Fruit fly (Drosophila melanogaster) whole organism, prepupa: ENCODE results near the gene mtm.

ENCODE experiments used
- Blimp-1 ChIP-seq: fragments of 200-800 bp; sonication (Bioruptor generic); optimal IDR thresholded peaks from 3 replicates; lab custom pipeline; 2017; ENCODE audit warnings: missing biosample characterization, missing genetic modification characterization, mild to moderate bottlenecking, moderate library complexity, missing genetic modification reagents
- CG10631 ChIP-seq: fragments of 200-800 bp; sonication (Bioruptor generic); optimal IDR thresholded peaks from 2 replicates; lab custom pipeline; 2016; ENCODE audit warnings: missing biosample characterization, missing genetic modification characterization
- CG10669 ChIP-seq: fragments of 200-800 bp; sonication (Bioruptor generic); optimal IDR thresholded peaks from 3 replicates; lab custom pipeline; 2018; ENCODE audit warnings: missing biosample characterization, mild to moderate bottlenecking, missing genetic modification characterization, moderate library complexity
- CG15336 ChIP-seq: fragments of 200-800 bp; sonication (Bioruptor generic); IDR thresholded peaks from 2 replicates; pipeline ENCODE4 v1.3.6; 2022; ENCODE audit warnings: missing biosample characterization, missing genetic modification characterization
- CG1621 ChIP-seq: fragments of 200-800 bp; sonication (Bioruptor generic); optimal IDR thresholded peaks from 3 replicates; lab custom pipeline; 2018; ENCODE audit warnings: missing biosample characterization, mild to moderate bottlenecking, missing genetic modification characterization
- CG16779 ChIP-seq: fragments of 200-800 bp; sonication (Bioruptor generic); optimal IDR thresholded peaks from 3 replicates; lab custom pipeline; 2017; ENCODE audit warnings: missing biosample characterization, mild to moderate bottlenecking, missing genetic modification characterization
- CG31627 ChIP-seq: fragments of 200-800 bp; sonication (Bioruptor generic); optimal IDR thresholded peaks from 3 replicates; lab custom pipeline; 2016; ENCODE audit warnings: missing biosample characterization, missing genetic modification characterization
- CG3919 ChIP-seq: fragments of 200-800 bp; sonication (Bioruptor generic); optimal IDR thresholded peaks from 3 replicates; lab custom pipeline; 2016; ENCODE audit warnings: missing biosample characterization, missing genetic modification characterization
- CG6163 ChIP-seq: fragments of 200-800 bp; sonication (Bioruptor generic); IDR thresholded peaks from 3 replicates; pipeline ENCODE4 v1.3.6; 2022; ENCODE audit warnings: missing biosample characterization, missing genetic modification characterization
- CG6276 ChIP-seq: fragments of 200-800 bp; sonication (Bioruptor generic); optimal IDR thresholded peaks from 2 replicates; lab custom pipeline; 2017; ENCODE audit warnings: missing biosample characterization, mild to moderate bottlenecking, missing genetic modification characterization
- CG6792 ChIP-seq: fragments of 200-800 bp; sonication (Bioruptor generic); optimal IDR thresholded peaks from 3 replicates; lab custom pipeline; 2016; ENCODE audit warnings: missing biosample characterization, missing genetic modification characterization
- CG6808 ChIP-seq: fragments of 200-800 bp; sonication (Bioruptor generic); optimal IDR thresholded peaks from 3 replicates; lab custom pipeline; 2017; ENCODE audit warnings: missing biosample characterization, missing genetic modification characterization, mild to moderate bottlenecking, moderate library complexity, missing genetic modification reagents
- CG6854 ChIP-seq: fragments of 200-800 bp; sonication (Bioruptor generic); optimal IDR thresholded peaks from 2 replicates; lab custom pipeline; 2017; ENCODE audit warnings: missing biosample characterization, mild to moderate bottlenecking, missing genetic modification characterization
- CG8119 ChIP-seq: fragments of 200-800 bp; sonication (Bioruptor generic); IDR thresholded peaks from 3 replicates; pipeline ENCODE4 v1.3.6; 2022; ENCODE audit warnings: missing biosample characterization, missing genetic modification characterization
- CG8632 ChIP-seq: fragments of 200-800 bp; sonication (Bioruptor generic); optimal IDR thresholded peaks from 3 replicates; lab custom pipeline; 2016; ENCODE audit warnings: missing biosample characterization, missing genetic modification characterization
- CG9139 ChIP-seq: fragments of 200-800 bp; sonication (Bioruptor generic); optimal IDR thresholded peaks from 3 replicates; lab custom pipeline; 2017; ENCODE audit warnings: missing biosample characterization, mild to moderate bottlenecking, missing genetic modification characterization
- Eip78C ChIP-seq: fragments of 200-800 bp; sonication (Bioruptor generic); peaks from one replicate; lab custom pipeline; 2016; ENCODE audit warnings: missing biosample characterization, missing genetic modification characterization
- Ets96B ChIP-seq: fragments of 200-800 bp; optimal IDR thresholded peaks from 2 replicates; lab custom pipeline; 2019; ENCODE audit warnings: missing biosample characterization, mild to moderate bottlenecking, missing genetic modification characterization, moderate library complexity
- Hr38 ChIP-seq: sonication (Bioruptor generic); optimal IDR thresholded peaks from 2 replicates; lab custom pipeline; 2016; ENCODE audit warnings: missing biosample characterization, missing genetic modification characterization
- Hr4 ChIP-seq: fragments of 200-800 bp; sonication (Bioruptor generic); optimal IDR thresholded peaks from 3 replicates; lab custom pipeline; 2016; ENCODE audit warnings: missing biosample characterization, missing genetic modification characterization
- Met ChIP-seq: fragments of 200-800 bp; sonication (Bioruptor generic); optimal IDR thresholded peaks from 3 replicates; lab custom pipeline; 2016; ENCODE audit warnings: missing biosample characterization, missing genetic modification characterization
- Sox102F ChIP-seq: fragments of 200-800 bp; sonication (Bioruptor generic); optimal IDR thresholded peaks from 2 replicates; lab custom pipeline; 2016; ENCODE audit warnings: missing biosample characterization, mild to moderate bottlenecking, missing genetic modification characterization
- Sox14 ChIP-seq: fragments of 200-800 bp; sonication (Bioruptor generic); optimal IDR thresholded peaks from 3 replicates; lab custom pipeline; 2016; ENCODE audit warnings: missing biosample characterization, missing genetic modification characterization
- achi ChIP-seq: fragments of 200-800 bp; sonication (Bioruptor generic); optimal IDR thresholded peaks from 3 replicates; lab custom pipeline; 2016; ENCODE audit warnings: missing biosample characterization, missing genetic modification characterization
- dac ChIP-seq: fragments of 200-800 bp; sonication (Bioruptor generic); optimal IDR thresholded peaks from 2 replicates; lab custom pipeline; 2017; ENCODE audit warnings: missing biosample characterization, mild to moderate bottlenecking, missing genetic modification characterization
- dsx ChIP-seq: fragments of 200-800 bp; optimal IDR thresholded peaks from 3 replicates; lab custom pipeline; 2019; ENCODE audit warnings: missing biosample characterization, mild to moderate bottlenecking, missing genetic modification characterization, moderate library complexity; ENCODE audit not compliant: poor library complexity, severe bottlenecking
- fd59A ChIP-seq: fragments of 200-800 bp; sonication (Bioruptor generic); optimal IDR thresholded peaks from 2 replicates; lab custom pipeline; 2017; ENCODE audit warnings: missing biosample characterization, mild to moderate bottlenecking, missing genetic modification characterization, missing genetic modification reagents
- fd85E ChIP-seq: fragments of 200-800 bp; sonication (Bioruptor generic); optimal IDR thresholded peaks from 3 replicates; lab custom pipeline; 2016; ENCODE audit warnings: missing biosample characterization, missing genetic modification characterization
- fkh ChIP-seq: fragments of 200-800 bp; sonication (Bioruptor generic); optimal IDR thresholded peaks from 3 replicates; lab custom pipeline; 2017; ENCODE audit warnings: missing biosample characterization, mild to moderate bottlenecking, missing genetic modification characterization, moderate library complexity
- lz ChIP-seq: fragments of 200-800 bp; sonication (Bioruptor generic); optimal IDR thresholded peaks from 3 replicates; lab custom pipeline; 2016; ENCODE audit warnings: missing biosample characterization, missing genetic modification characterization
- pdm3 ChIP-seq: fragments of 200-800 bp; sonication (Bioruptor generic); optimal IDR thresholded peaks from 3 replicates; lab custom pipeline; 2016; ENCODE audit warnings: missing biosample characterization, missing genetic modification characterization
- salr ChIP-seq, 2 experiments: fragments of 200-800 bp; sonication (Bioruptor generic); optimal IDR thresholded peaks; 3 replicates each; lab custom pipeline; 2016 to 2018; ENCODE audit warnings: missing biosample characterization in 2 of 2, missing genetic modification characterization in 2 of 2, mild to moderate bottlenecking in 1 of 2
- spab ChIP-seq: fragments of 200-800 bp; sonication (Bioruptor generic); optimal IDR thresholded peaks from 2 replicates; lab custom pipeline; 2017; ENCODE audit warnings: missing biosample characterization, mild to moderate bottlenecking, missing genetic modification characterization, missing genetic modification reagents
- ss ChIP-seq, 2 experiments: fragments of 200-800 bp; sonication (Bioruptor generic); optimal IDR thresholded peaks; 2 replicates in 1 of 2; 3 replicates in 1 of 2; lab custom pipeline; 2017 to 2018; ENCODE audit warnings: mild to moderate bottlenecking in 2 of 2, missing biosample characterization in 2 of 2, missing genetic modification characterization in 2 of 2, moderate library complexity in 1 of 2
- svp ChIP-seq: fragments of 200-800 bp; sonication (Bioruptor generic); peaks from one replicate; lab custom pipeline; 2016; ENCODE audit warnings: missing biosample characterization, missing genetic modification characterization
- vri ChIP-seq: fragments of 200-800 bp; sonication (Bioruptor generic); optimal IDR thresholded peaks from 3 replicates; lab custom pipeline; 2016; ENCODE audit warnings: missing biosample characterization, mild to moderate bottlenecking, missing genetic modification characterization

Gene mtm

dm6 chr2L:6036710-6037109 lies at the start of gene mtm:
Gene mtm, minus strand, starts transcription at chr2L:6037015.
- TF ChIP-seq achi (no peak), CG10669 (no peak), CG6808 (GFP tag; lab: Kevin White, UChicago) (peak; percentile 66), Eip78C (peak; percentile 69), CG1621 (tag; lab: Kevin White, UChicago) (no peak), Ets96B (tag; lab: Kevin White, UChicago) (no peak)

dm6 chr2L:6085733-6086317 lies 49.0 kb upstream of the mtm start:
- TF ChIP-seq Hr4 (GFP tag; lab: Kevin White, UChicago) = no peak
- no peak for TF ChIP-seq Blimp-1 (GFP tag; lab: Kevin White, UChicago)
- no peak for TF ChIP-seq CG10669
- TF ChIP-seq fd59A (GFP tag; lab: Kevin White, UChicago) = no peak
- TF ChIP-seq dac = no peak
- TF ChIP-seq CG8632 (GFP tag; lab: Kevin White, UChicago) = no peak
- no peak for TF ChIP-seq CG8119
- no peak for TF ChIP-seq Sox102F
- peak; percentile 50 for TF ChIP-seq fkh
- TF ChIP-seq CG6163 (GFP tag; lab: Robert Waterston, UW) = no peak
- TF ChIP-seq CG1621 (tag; lab: Kevin White, UChicago) = no peak
- peak; percentile 69 for TF ChIP-seq svp (GFP tag; lab: Kevin White, UChicago)
- TF ChIP-seq vri (GFP tag; lab: Kevin White, UChicago) = peak; percentile 68
- no peak for TF ChIP-seq dsx (GFP tag; lab: Kevin White, UChicago)
- TF ChIP-seq Hr38 = no peak
- no peak for TF ChIP-seq CG16779 (tag; lab: Kevin White, UChicago)
- no peak for TF ChIP-seq fd85E
- no peak for TF ChIP-seq spab (GFP tag; lab: Kevin White, UChicago)
- no peak for TF ChIP-seq ss (GFP tag; optimal IDR thresholded peaks at IDR 0.05; lab: Kevin White, UChicago)
- TF ChIP-seq Ets96B (tag; lab: Kevin White, UChicago) = no peak

DNA sequence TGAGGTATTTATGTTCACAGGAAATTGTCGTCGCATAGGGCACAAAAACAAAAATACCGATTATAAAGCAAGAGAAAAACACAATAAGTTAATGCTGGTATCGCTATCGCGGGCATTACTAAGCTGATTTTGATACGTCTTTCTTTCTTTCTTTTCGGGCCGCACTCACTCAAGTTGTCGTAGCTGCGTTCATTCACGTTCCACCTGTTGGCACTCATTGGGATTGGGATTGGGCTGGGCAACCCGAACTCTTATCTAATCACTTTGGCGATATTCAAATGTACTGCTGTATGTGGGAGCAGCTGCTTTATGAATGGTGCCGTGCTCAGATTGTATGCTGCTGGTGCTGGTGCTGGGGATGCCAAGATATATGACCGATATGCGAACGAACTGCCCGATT lies 47.9 kb upstream of the mtm start:
- TF ChIP-seq svp (GFP tag; lab: Kevin White, UChicago) = peak; percentile 68
- TF ChIP-seq vri (GFP tag; lab: Kevin White, UChicago) = peak; percentile 6
- no peak for TF ChIP-seq Eip78C

dm6 chr2L:6082936-6083627 lies 46.3 kb upstream of the mtm start:
- TF ChIP-seq svp (GFP tag; lab: Kevin White, UChicago) (peak; percentile 35), fkh (peak; percentile 94), CG15336 (GFP tag; lab: Robert Waterston, UW) (no peak), Eip78C (peak; percentile 59), achi (no peak), CG16779 (tag; lab: Kevin White, UChicago) (peak; percentile 39), vri (GFP tag; lab: Kevin White, UChicago) (peak; percentile 82), CG3919 (GFP tag; lab: Kevin White, UChicago) (no peak)

- TF ChIP-seq vri (GFP tag; lab: Kevin White, UChicago) (peak; percentile 84), CG31627 (GFP tag; lab: Kevin White, UChicago) (no peak), CG1621 (tag; lab: Kevin White, UChicago) (no peak), Blimp-1 (GFP tag; lab: Kevin White, UChicago) (peak; percentile 54), Met (GFP tag; lab: Kevin White, UChicago) (peak; percentile 90), CG6276 (no peak), svp (GFP tag; lab: Kevin White, UChicago) (peak; percentile 68), lz (GFP tag; lab: Kevin White, UChicago) (no peak), Sox14 (GFP tag; lab: Kevin White, UChicago) (peak; percentile 41), CG6854 (GFP tag; lab: Kevin White, UChicago) (peak; percentile 13), Eip78C (peak; percentile 71), CG10631 (GFP tag; lab: Kevin White, UChicago) (no peak), CG6792 (GFP tag; lab: Kevin White, UChicago) (no peak), CG9139 (GFP tag; lab: Kevin White, UChicago) (no peak), CG3919 (GFP tag; lab: Kevin White, UChicago) (no peak), salr (GFP tag; optimal IDR thresholded peaks at IDR 0.05; lab: Kevin White, UChicago) (no peak), pdm3 (no peak)
These were observed 45.4 kb upstream of the mtm start, which contains the start of gene Kr-h1 for dm6 chr2L:6082157-6082645. Gene Kr-h1, plus strand, starts transcription at chr2L:6082603.
